Worm (Caenorhabditis elegans): ENCODE measurements around the gene C28A5.2.

Gene C28A5.2

DNA sequence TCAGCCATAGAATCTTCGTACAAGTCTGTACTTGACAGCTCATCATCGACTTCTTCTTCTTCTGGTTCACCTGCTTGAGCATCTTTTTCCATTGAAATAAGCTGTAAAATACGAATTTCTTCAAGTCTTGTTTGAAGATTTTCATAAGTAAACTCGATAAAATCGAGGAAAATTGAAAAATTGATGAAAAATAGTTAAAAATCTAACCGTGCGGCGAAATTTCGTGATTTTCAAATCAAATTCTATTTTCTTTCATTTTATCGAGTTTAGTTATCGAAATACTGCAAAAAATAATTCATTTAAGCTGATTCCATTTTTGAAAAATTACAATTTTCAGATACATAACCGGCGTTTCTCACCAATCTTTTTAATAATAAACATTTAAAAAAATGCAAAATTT, 24.2 kb downstream of the C28A5.2 start, which contains the start of gene R07E5.11:
Gene R07E5.11, minus strand, starts transcription at position 101 of the 400 bp plus-strand sequence.
- no peak for TF ChIP-seq unc-62 (GFP tag; optimal IDR thresholded peaks at IDR 0.05)

DNA sequence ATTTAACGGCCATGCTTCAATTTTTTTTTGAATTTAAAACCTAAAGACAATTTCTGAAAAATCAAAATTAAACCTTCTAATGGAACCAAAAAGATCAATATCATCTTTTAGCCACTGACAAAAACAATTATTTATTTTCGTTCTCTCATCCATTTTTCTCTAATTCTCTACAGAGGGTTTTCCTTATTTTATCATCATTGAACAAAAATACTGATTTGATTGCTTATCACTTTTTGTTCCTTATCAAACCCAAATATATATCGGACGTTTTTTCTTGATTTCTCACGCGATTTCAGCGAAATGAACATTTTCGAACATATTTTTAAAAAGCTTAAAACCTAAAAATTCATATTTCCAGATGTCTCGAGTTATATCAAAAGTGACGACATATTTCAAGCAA, 26.2 kb downstream of the C28A5.2 start, which contains the start of gene mpc-1:
Gene mpc-1, plus strand, starts transcription at position 359 of the 400 bp plus-strand sequence.
- no peak for TF ChIP-seq unc-62 (GFP tag; optimal IDR thresholded peaks at IDR 0.05)

DNA sequence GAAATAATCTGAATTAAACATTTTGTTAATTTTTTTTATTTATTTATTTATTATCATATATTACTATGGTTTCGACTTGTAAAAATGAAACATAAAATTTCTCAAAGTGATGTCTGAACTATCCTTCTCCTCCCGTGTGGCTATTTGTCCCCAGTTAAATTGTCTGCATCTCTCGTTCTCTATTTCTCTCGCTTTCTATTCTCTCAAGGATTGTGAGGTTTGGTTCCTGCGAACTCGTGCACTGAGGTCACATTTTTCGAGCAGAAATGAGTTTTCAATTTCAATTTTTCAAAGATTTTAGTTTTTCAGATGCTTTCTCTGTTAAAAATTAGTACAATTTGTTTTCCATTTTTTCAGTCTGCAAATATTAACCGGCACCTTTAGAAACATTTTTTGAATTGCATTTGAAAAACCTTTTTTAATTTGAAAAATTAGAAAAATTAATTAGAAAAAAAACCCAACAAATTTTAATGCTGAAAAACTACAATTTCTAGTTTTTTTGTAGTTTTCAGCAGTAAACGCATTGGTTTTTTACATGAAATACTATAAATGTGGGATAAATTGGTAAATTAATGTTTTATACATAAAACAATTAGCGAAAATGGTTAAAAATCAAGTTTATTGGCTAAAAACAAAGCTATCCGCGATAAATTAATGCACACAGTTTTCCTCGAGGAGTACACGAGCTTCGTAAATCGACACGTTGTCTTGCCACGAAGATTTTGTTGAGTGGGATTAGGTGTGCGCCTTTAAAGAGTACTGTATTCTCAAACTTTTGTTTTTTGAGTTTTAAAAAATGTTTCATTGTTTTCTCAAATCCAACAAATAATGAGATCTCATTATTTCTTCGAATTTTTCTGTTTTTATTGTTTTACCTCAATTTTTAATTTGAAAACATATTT, 27.0 kb downstream of the C28A5.2 start:
- no peak for TF ChIP-seq unc-62 (GFP tag; optimal IDR thresholded peaks at IDR 0.05)

DNA sequence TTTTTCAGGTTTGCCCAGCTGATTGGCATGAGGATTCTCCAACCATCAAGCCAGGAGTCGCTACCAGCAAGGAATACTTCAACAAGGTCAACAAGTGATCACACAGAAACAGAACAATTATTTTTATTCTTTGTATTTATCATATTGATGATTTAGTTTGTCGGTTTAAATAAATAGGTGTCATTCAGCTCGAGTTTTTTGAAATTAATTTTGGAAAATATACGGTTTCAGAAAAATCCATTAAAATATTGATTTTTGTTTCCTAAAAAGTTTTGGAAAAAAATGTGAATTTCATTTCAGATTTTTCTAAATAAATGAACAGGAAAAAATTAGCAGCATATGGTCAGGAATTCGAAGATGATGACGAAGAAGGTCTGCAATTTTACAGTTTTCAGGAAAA, 31.1 kb downstream of the C28A5.2 start, which contains the start of gene gpch-1:
Gene gpch-1, plus strand, starts transcription at position 301 of the 400 bp plus-strand sequence.
- TF ChIP-seq unc-62 (GFP tag; optimal IDR thresholded peaks at IDR 0.05), result no peak

DNA sequence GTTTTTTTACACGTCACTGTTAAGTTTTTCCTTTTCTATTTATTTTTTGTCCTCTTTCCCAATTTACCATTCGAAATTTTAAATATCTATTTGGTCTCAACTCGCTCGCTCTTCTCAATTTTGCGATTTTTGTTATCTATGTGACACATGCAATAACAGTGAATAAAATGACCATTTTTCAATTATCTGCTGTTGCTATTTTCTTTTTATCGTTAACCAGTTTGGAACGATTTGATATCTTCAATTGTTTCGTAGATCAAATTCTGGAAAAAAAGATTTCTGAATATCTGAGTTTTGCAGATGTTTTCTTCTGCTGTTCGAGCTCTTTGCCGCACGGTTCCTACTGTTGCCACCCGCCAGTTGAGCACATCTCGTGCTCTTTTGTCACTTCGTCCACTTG, 32.2 kb downstream of the C28A5.2 start, which contains the start of gene prdx-3:
Gene prdx-3, plus strand, starts transcription at position 301 of the 400 bp plus-strand sequence.
- TF ChIP-seq unc-62 (GFP tag; optimal IDR thresholded peaks at IDR 0.05), result no peak

DNA sequence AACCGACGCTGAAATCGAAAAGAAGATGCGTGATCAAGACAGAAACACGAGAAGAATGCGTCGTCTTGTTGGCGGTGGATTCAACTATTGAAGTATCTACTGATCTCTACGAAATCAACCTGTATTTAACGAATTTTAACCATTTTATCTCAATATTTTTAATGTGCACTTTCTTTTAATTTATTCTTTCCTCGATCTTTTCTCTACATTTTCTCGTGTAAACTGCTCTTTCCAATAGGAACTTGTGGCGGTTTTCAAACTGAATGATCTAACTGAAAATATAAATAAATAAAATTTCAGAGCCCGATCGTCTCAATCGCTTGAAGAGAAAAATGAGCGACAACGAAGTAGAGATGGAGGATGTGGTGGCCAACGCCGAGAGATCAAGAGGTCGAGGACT, 33.4 kb downstream of the C28A5.2 start, which contains the start of gene rnp-4:
Gene rnp-4, plus strand, starts transcription at position 301 of the 400 bp plus-strand sequence.
- TF ChIP-seq unc-62 (GFP tag; optimal IDR thresholded peaks at IDR 0.05), result no peak

DNA sequence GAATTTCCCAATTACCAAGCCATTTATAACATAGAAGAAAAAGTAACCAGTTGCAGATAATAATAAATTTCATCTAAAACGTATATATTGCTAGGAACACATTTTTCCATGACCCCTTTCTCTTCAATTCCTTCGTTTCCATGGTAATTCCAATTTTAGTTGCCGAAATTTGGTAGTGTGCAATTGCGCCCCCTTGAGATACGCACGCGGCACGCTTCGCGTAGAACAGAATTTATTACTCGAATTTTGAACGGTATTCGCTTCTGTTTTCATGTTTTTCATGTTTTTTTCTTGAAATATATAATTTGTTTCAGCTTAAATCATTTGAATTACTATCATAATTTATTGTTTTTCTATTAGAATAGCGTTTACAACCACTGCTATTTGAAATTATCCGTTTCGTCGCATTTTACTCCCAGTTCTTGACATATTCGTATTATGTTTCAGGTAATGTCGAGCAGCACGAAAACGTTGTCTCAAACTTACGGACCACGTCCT, 35.0 kb downstream of the C28A5.2 start, which contains the start of the genes R07E5.17 and snfc-5:
Gene R07E5.17, minus strand, starts transcription at position 98 of the 498 bp plus-strand sequence.
Gene snfc-5, plus strand, starts transcription at position 448 of the 498 bp plus-strand sequence.
- TF ChIP-seq unc-62 (GFP tag; optimal IDR thresholded peaks at IDR 0.05), result no peak

DNA sequence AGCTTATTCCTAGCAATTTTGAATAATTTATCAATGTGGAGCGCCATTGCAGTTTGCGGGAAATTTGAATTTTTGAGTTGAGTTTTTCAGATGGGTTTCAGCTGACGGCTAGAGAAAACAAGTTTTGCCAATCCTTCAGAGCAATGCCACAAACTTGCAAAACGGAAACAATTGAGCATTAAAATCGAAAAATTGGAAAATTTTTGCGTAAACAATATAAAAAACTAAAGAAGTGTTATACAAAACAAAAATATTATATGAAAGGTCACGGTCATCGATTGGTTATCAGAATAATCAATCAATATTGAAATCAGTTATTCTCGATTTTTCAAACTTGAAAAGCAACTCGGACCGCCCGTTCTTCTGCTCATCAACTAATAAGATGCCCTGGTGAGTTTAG, 38.2 kb downstream of the C28A5.2 start, which contains the start of gene R07E5.15:
Gene R07E5.15, plus strand, starts transcription at position 301 of the 400 bp plus-strand sequence.
- TF ChIP-seq unc-62 (GFP tag; optimal IDR thresholded peaks at IDR 0.05), result no peak

DNA sequence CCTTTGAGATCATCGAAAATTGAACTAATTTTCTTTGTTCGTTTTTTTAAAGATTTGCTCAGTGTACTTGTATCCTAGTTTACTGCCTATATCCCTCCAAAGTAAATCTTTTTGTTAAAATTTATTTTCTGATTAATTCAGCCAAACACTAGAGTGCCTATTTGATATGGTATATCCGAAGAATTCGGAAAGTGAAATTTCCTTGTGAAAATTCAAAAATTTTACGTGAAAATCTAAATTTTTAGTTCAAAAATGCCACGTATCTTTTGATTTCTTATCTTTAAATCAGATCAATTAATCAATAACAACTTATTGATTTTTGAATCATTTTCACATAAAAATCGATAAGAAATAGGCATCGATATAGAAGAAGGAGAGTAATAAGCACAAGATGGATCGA, 40.9 kb downstream of the C28A5.2 start, which contains the start of gene R07E5.6:
Gene R07E5.6, plus strand, starts transcription at position 301 of the 400 bp plus-strand sequence.
- TF ChIP-seq unc-62 (GFP tag; optimal IDR thresholded peaks at IDR 0.05), result no peak

DNA sequence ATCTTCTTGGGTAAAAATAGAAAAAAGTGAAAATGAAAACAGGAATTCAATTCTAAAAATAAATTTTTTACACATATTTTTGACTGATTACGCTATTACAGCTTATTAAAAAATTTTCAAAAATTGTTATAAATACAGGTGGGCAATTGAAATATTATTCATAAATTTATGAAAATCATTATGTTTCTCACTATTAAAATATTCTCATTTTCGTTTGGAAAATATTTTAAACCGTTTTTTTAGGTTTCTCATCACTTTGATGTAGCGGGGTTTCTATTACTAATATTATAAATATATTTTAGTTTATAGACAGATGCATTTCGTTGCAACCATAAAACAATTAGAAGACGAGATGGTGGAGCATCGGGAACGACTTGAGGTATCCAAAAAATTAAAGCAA, 42.2 kb downstream of the C28A5.2 start, which contains the start of gene R07E5.5:
Gene R07E5.5, plus strand, starts transcription at position 301 of the 400 bp plus-strand sequence.
- no peak for TF ChIP-seq unc-62 (GFP tag; optimal IDR thresholded peaks at IDR 0.05)

DNA sequence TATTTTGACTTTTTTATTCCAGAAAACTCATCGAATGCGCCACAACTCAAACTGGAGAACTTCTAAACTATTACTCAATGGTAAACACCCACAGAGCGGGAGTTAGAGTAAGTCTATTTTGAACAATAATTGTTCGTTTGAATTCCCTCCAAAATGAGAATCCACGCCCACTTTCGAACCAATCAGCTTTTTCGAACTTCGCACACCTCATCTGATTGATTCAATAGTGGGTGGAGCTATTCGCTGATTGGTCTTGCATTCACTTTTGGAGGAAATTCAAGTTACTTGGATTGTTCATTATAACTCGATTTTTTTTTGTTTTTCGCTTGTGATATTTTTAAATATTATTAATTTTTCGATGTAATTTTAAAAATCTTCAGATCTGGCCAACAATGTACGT, 43.5 kb downstream of the C28A5.2 start:
- TF ChIP-seq unc-62 (GFP tag; optimal IDR thresholded peaks at IDR 0.05), result no peak

DNA sequence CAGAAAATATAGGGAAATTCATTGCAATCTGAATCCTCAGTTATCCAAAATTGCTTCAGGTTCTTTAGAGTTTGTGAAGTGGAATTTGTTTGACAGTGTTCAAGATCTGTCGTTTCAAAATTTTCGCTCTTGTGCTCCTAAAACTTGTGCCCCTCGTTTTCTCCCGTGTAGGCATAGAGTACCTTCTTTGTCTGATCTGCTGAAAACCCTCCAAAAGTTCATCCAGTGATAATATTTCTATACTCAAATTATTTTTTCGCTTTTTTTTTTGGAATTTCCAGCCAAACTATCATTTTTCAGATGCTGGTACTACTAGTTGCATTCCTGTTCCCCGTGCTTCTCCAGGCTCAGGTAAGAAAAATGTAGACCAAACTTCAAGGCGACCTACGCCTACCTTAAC, 44.8 kb downstream of the C28A5.2 start, which contains the start of gene R07E5.4:
Gene R07E5.4, plus strand, starts transcription at position 301 of the 400 bp plus-strand sequence.
- TF ChIP-seq unc-62 (GFP tag; optimal IDR thresholded peaks at IDR 0.05), result no peak

DNA sequence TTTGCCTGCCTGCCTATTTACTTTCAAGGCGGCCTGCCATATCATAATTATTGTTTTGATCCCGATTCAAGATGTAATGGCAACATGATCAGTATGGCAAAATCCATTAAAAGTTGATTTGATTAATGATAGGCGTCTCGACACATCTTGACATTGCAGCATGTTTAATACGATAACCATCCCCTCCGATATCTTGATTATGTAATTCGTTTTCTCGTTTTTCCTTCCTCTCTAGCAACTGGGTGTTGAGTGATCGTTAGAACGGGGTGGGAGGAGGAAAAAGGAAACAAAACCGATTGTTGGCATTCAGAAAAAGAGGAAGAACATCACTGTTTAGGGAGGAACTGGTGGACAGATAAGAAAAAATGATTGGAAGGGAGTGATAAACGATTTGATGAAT, 47.4 kb downstream of the C28A5.2 start:
- no peak for TF ChIP-seq unc-62 (GFP tag; optimal IDR thresholded peaks at IDR 0.05)

DNA sequence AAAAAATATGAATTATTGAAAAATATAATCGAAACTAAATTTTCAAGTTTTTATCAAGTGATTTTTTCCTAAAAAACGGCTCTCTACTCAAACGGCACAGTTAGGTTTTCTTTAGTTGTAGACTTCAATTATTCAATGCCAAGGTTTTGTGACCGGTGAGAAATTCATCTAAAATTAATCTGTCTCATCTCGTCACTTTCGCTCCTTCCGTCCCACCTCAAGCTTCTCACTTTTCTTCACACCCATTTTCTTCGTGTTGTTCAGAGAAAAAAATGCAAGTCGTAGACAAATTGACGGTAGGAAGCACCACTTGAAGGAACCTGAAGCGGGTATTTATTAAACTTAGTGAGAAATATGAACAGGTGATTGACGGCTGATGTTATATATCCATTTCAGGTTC, 48.0 kb downstream of the C28A5.2 start:
- no peak for TF ChIP-seq unc-62 (GFP tag; optimal IDR thresholded peaks at IDR 0.05)

DNA sequence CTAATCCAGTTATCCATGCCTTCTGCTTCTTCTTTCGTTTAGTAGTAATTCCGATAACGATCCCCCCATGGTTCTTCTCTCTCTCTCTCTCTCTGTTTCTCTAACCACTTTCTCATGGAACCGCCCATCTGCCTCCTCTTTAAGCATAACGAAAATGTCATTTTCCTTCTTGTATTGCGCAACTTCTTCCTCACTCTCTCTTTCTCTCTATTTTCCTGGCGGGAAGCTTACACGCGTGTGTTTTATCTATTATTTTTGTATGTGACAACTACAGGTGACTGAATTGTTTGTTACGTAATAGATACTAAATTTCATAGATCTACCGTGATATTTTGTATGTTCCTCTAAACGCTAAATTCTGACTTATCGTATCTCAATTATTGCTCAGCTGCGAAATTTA, 48.9 kb downstream of the C28A5.2 start:
- no peak for TF ChIP-seq unc-62 (GFP tag; optimal IDR thresholded peaks at IDR 0.05)

All from whole organism, dauer.